Fruit fly (Drosophila melanogaster): ENCODE measurements around the gene meng.

meng gene

DNA sequence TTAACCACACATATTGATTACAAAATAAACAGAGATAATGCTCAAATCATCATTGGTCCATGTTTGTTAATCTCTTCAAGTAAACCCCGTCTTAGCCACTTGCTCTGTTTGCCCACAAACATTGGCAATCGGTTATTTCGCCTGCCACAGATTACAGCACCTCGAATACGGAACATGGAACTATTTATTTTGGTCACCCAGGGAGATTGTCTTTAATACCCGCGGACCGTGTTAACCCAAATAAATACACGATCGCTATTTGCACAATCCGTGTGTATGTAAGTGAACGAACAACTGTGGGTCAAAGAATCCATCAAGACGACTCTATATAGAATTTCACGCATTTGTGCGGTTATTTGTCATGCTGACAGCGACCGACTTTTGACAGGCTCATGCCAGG, 41.6 kb upstream of the meng start (continued):
- TF ChIP-seq CG9876 (GFP tag; optimal IDR thresholded peaks at IDR 0.05) (peak; percentile 20), fd96Cb (tag; optimal IDR thresholded peaks at IDR 0.05) (peak; percentile 6), prd (optimal IDR thresholded peaks at IDR 0.05) (no peak), prd (GFP tag; IDR thresholded peaks at IDR 0.05) (peak; percentile 50; the same call in 2 of the 3 replicates), Jarid2 (GFP tag; optimal IDR thresholded peaks at IDR 0.05) (no peak), tup (GFP tag; optimal IDR thresholded peaks at IDR 0.05) (no peak), sug (tag; optimal IDR thresholded peaks at IDR 0.05) (no peak), Spps (tag; optimal IDR thresholded peaks at IDR 0.05) (no peak), zen2 (GFP tag; IDR thresholded peaks at IDR 0.05; ENCODE audit: partially characterized antibody) (no peak), Ets65A (GFP tag) (no peak), unpg (GFP tag; optimal IDR thresholded peaks at IDR 0.05) (peak; percentile 7), HHEX (GFP tag; optimal IDR thresholded peaks at IDR 0.05) (no peak), maf-S (GFP tag; optimal IDR thresholded peaks at IDR 0.05) (no peak), disco-r (GFP tag; optimal IDR thresholded peaks at IDR 0.05) (no peak), h (optimal IDR thresholded peaks at IDR 0.05) (no peak), Mrtf (GFP tag; IDR thresholded peaks at IDR 0.05) (no peak), CG11723 (GFP tag; optimal IDR thresholded peaks at IDR 0.05) (no peak), CG31388 (GFP tag; optimal IDR thresholded peaks at IDR 0.05) (no peak), br (optimal IDR thresholded peaks at IDR 0.05) (no peak), CG10979 (tag; optimal IDR thresholded peaks at IDR 0.05) (peak; percentile 2), jing (GFP tag; optimal IDR thresholded peaks at IDR 0.05) (no peak), CG10274 (GFP tag; optimal IDR thresholded peaks at IDR 0.05) (no peak), Trl (optimal IDR thresholded peaks at IDR 0.05) (no peak), Trl (GFP tag; optimal IDR thresholded peaks at IDR 0.05) (peak; percentile 61), CG6791 (GFP tag; IDR thresholded peaks at IDR 0.05; ENCODE audit: partially characterized antibody) (no peak), Hmx (GFP tag; optimal IDR thresholded peaks at IDR 0.05) (no peak), ab (GFP tag; optimal IDR thresholded peaks at IDR 0.05) (no peak), D19A (tag; optimal IDR thresholded peaks at IDR 0.05) (no peak), CG8478 (optimal IDR thresholded peaks at IDR 0.05) (no peak), al (GFP tag; IDR thresholded peaks at IDR 0.05) (no peak), nom (GFP tag; optimal IDR thresholded peaks at IDR 0.05) (no peak), twi (tag; optimal IDR thresholded peaks at IDR 0.05) (peak; percentile 43), grau (tag; optimal IDR thresholded peaks at IDR 0.05) (no peak), CG14860 (GFP tag; IDR thresholded peaks at IDR 0.05; ENCODE audit: partially characterized antibody) (no peak), CG2202 (tag; optimal IDR thresholded peaks at IDR 0.05) (peak; percentile 80), aop (GFP tag; IDR thresholded peaks at IDR 0.05) (no peak), CG2116 (GFP tag; optimal IDR thresholded peaks at IDR 0.05) (peak; percentile 22), chn (GFP tag; optimal IDR thresholded peaks at IDR 0.05) (no peak), CG17612 (GFP tag; IDR thresholded peaks at IDR 0.05) (no peak), emc (GFP tag; optimal IDR thresholded peaks at IDR 0.05) (no peak), wor (GFP tag; IDR thresholded peaks at IDR 0.05) (no peak), tx (GFP tag; optimal IDR thresholded peaks at IDR 0.05) (no peak), Antp (GFP tag; optimal IDR thresholded peaks at IDR 0.05) (no peak), Optix (GFP tag; IDR thresholded peaks at IDR 0.05) (no peak), CG14965 (GFP tag; optimal IDR thresholded peaks at IDR 0.05; ENCODE audit: borderline replicate concordance) (peak; percentile 38), ato (GFP tag; IDR thresholded peaks at IDR 0.05; ENCODE audit: partially characterized antibody) (no peak), Hmr (GFP tag; optimal IDR thresholded peaks at IDR 0.05) (peak; percentile 37), Scr (GFP tag; IDR thresholded peaks at IDR 0.05; ENCODE audit: partially characterized antibody) (no peak), CG7928 (GFP tag; optimal IDR thresholded peaks at IDR 0.05) (no peak), NC2α (GFP tag; optimal IDR thresholded peaks at IDR 0.05) (peak; percentile 62), Mes4 (GFP tag; optimal IDR thresholded peaks at IDR 0.05) (peak; percentile 4), chm (GFP tag; IDR thresholded peaks at IDR 0.05) (0 out of 2 replicates have a peak, but pooled peaks have one; percentile 7), CG14710 (tag; optimal IDR thresholded peaks at IDR 0.05) (peak; percentile 57)
